Fruit fly (Drosophila melanogaster) whole organism, embryonic: ENCODE results near the gene CRAT.

Experiments used
- CG13775 ChIP-seq: fragments of 200-800 bp; sonication (Bioruptor generic); optimal IDR thresholded peaks from 3 replicates; lab custom pipeline; 2017; ENCODE audit warnings: missing biosample characterization, mild to moderate bottlenecking, missing genetic modification characterization
- CG1602 ChIP-seq: fragments of 200-800 bp; sonication (Bioruptor generic); optimal IDR thresholded peaks from 3 replicates; lab custom pipeline; 2016; ENCODE audit warnings: missing biosample characterization, missing genetic modification characterization
- CG18619 ChIP-seq: fragments of 200-800 bp; sonication (Bioruptor generic); optimal IDR thresholded peaks from 3 replicates; lab custom pipeline; 2017; ENCODE audit warnings: missing biosample characterization, mild to moderate bottlenecking, missing genetic modification characterization
- CG8359 ChIP-seq: fragments of 200-800 bp; sonication (Bioruptor generic); optimal IDR thresholded peaks from 2 replicates; lab custom pipeline; 2017; ENCODE audit warnings: missing biosample characterization, mild to moderate bottlenecking, missing genetic modification characterization, borderline replicate concordance
- Hr78 ChIP-seq, 2 experiments: fragments of 200-800 bp in 1 of 2; fragments of >200 bp in 1 of 2; sonication (Bioruptor generic) in 1 of 2; optimal IDR thresholded peaks; 2 replicates each; lab custom pipeline; 2017 to 2019; ENCODE audit warnings: missing biosample characterization in 2 of 2, missing genetic modification characterization in 2 of 2, mild to moderate bottlenecking in 1 of 2, moderate library complexity in 1 of 2
- Oaz ChIP-seq: fragments of 200-800 bp; sonication (Bioruptor generic); IDR thresholded peaks from 2 replicates; pipeline ENCODE4 v1.3.6; 2022; ENCODE audit warnings: missing biosample characterization, missing genetic modification characterization
- fru ChIP-seq: fragments of >200 bp; optimal IDR thresholded peaks from 2 replicates; lab custom pipeline; 2017
- h ChIP-seq: fragments of >200 bp; optimal IDR thresholded peaks from 2 replicates; lab custom pipeline; 2017
- zf30C ChIP-seq: fragments of 200-800 bp; sonication (Bioruptor generic); optimal IDR thresholded peaks from 3 replicates; lab custom pipeline; 2018; ENCODE audit warnings: missing biosample characterization, mild to moderate bottlenecking, missing genetic modification characterization

DNA sequence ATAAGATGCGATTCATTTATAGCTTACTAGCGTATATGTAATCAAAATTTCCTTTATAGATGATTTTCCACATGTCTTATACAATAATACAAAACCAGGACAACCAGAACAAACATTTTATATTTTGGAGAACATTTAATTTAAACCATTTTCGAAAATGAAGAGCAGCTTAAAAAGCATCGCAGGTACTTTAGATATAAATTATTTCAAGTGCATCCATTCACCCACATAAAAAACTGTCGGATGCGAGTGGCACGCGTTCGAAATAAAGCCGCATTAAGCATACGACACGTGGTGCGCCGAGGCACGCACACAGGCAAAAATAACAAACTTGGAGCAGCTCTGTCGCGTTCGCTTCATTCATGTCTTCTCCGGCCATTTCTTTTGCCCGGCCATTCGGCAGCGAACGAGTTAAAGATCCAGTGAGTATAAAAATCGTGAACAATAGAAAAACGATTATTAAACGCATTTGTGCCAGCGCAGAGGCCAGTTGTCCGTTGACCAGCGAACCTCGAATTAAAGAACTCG is 40.9 kb downstream of the CRAT start, which contains the start of gene Osi19:
- TF ChIP-seq Hr78 (GFP tag; optimal IDR thresholded peaks at IDR 0.05; lab: Kevin White, UChicago) (no peak), Oaz (GFP tag; lab: Robert Waterston, UW) (no peak), h (lab: Kevin White, UChicago) (no peak), CG1602 (no peak), fru (lab: Kevin White, UChicago) (no peak), CG13775 (GFP tag; lab: Kevin White, UChicago) (no peak), zf30C (GFP tag; lab: Kevin White, UChicago) (no peak), CG18619 (GFP tag; lab: Kevin White, UChicago) (no peak), CG8359 (GFP tag; lab: Kevin White, UChicago) (no peak)
